Fruit fly (Drosophila melanogaster) whole organism, adult: ENCODE results near the gene CG31274.

ENCODE experiments used
- CG11617 ChIP-seq: fragments of 200-800 bp; sonication (Bioruptor generic); optimal IDR thresholded peaks from 2 replicates; lab custom pipeline; 2017; ENCODE audit warnings: mild to moderate bottlenecking, missing biosample characterization, missing genetic modification reagents, missing genetic modification characterization
- CG12768 ChIP-seq: fragments of 200-800 bp; sonication (Bioruptor generic); optimal IDR thresholded peaks from 2 replicates; lab custom pipeline; 2017; ENCODE audit warnings: missing biosample characterization, missing genetic modification characterization, mild to moderate bottlenecking, moderate library complexity, missing genetic modification reagents
- CG14711 ChIP-seq: fragments of 200-800 bp; sonication (Bioruptor generic); optimal IDR thresholded peaks from 2 replicates; lab custom pipeline; 2018; ENCODE audit warnings: missing biosample characterization, mild to moderate bottlenecking, missing genetic modification characterization, moderate library complexity
- CG1620 ChIP-seq: fragments of 200-800 bp; sonication (Bioruptor generic); optimal IDR thresholded peaks from 2 replicates; lab custom pipeline; 2016; ENCODE audit warnings: missing biosample characterization, missing genetic modification characterization
- CG33017 ChIP-seq: fragments of 200-800 bp; sonication (Bioruptor generic); optimal IDR thresholded peaks from 2 replicates; lab custom pipeline; 2018; ENCODE audit warnings: missing biosample characterization, mild to moderate bottlenecking, missing genetic modification characterization, moderate library complexity
- CG5204 ChIP-seq: fragments of 200-800 bp; sonication (Bioruptor generic); optimal IDR thresholded peaks from 2 replicates; lab custom pipeline; 2016; ENCODE audit warnings: missing biosample characterization, missing genetic modification characterization
- CG7045 ChIP-seq: fragments of 200-800 bp; sonication (Bioruptor generic); optimal IDR thresholded peaks from 2 replicates; lab custom pipeline; 2017; ENCODE audit warnings: missing biosample characterization, mild to moderate bottlenecking, missing genetic modification characterization
- CG7101 ChIP-seq: fragments of 200-800 bp; sonication (Bioruptor generic); optimal IDR thresholded peaks from 2 replicates; lab custom pipeline; 2018; ENCODE audit warnings: missing biosample characterization, mild to moderate bottlenecking, missing genetic modification characterization, moderate library complexity
- Clk ChIP-seq: fragments of 200-800 bp; sonication (Bioruptor generic); optimal IDR thresholded peaks from 2 replicates; lab custom pipeline; 2017; ENCODE audit warnings: missing biosample characterization, missing genetic modification characterization
- Crg-1 ChIP-seq: fragments of 200-800 bp; sonication (Bioruptor generic); optimal IDR thresholded peaks from 2 replicates; lab custom pipeline; 2016; ENCODE audit warnings: missing biosample characterization, missing genetic modification characterization
- Hr96 ChIP-seq: fragments of 200-800 bp; sonication (Bioruptor generic); optimal IDR thresholded peaks from 2 replicates; lab custom pipeline; 2016; ENCODE audit warnings: missing biosample characterization, missing genetic modification characterization
- Mnt ChIP-seq: fragments of 200-800 bp; sonication (Bioruptor generic); optimal IDR thresholded peaks from 2 replicates; lab custom pipeline; 2016; ENCODE audit warnings: missing biosample characterization, mild to moderate bottlenecking, missing genetic modification characterization
- bab1 ChIP-seq: fragments of 200-800 bp; sonication (Bioruptor generic); optimal IDR thresholded peaks from 3 replicates; lab custom pipeline; 2019; ENCODE audit warnings: missing biosample characterization, mild to moderate bottlenecking, missing genetic modification characterization, moderate library complexity
- cic ChIP-seq: fragments of 200-800 bp; sonication (Bioruptor generic); optimal IDR thresholded peaks from 2 replicates; lab custom pipeline; 2017; ENCODE audit warnings: missing biosample characterization, mild to moderate bottlenecking, missing genetic modification characterization, moderate library complexity
- cnc ChIP-seq, 2 experiments: fragments of >200 bp; optimal IDR thresholded peaks; 2 replicates each; lab custom pipeline; 2017
- kay ChIP-seq: fragments of 200-800 bp; sonication (Bioruptor generic); peaks from one replicate; lab custom pipeline; 2016; ENCODE audit warnings: missing biosample characterization, missing genetic modification characterization, borderline replicate concordance
- ovo ChIP-seq: fragments of 200-800 bp; sonication (Bioruptor generic); optimal IDR thresholded peaks from 2 replicates; lab custom pipeline; 2016; ENCODE audit warnings: missing biosample characterization, missing genetic modification characterization
- pad ChIP-seq: fragments of 200-800 bp; sonication (Bioruptor generic); optimal IDR thresholded peaks from 3 replicates; lab custom pipeline; 2017; ENCODE audit warnings: missing biosample characterization, missing genetic modification characterization, mild to moderate bottlenecking, moderate library complexity, missing genetic modification reagents
- tj ChIP-seq: fragments of 200-800 bp; sonication (Bioruptor generic); optimal IDR thresholded peaks from 3 replicates; lab custom pipeline; 2017; ENCODE audit warnings: missing biosample characterization, mild to moderate bottlenecking, missing genetic modification characterization, moderate library complexity
- toe ChIP-seq: fragments of 200-800 bp; sonication (Bioruptor generic); optimal IDR thresholded peaks from 2 replicates; lab custom pipeline; 2016; ENCODE audit warnings: missing biosample characterization, missing genetic modification characterization

Gene CG31274

DNA sequence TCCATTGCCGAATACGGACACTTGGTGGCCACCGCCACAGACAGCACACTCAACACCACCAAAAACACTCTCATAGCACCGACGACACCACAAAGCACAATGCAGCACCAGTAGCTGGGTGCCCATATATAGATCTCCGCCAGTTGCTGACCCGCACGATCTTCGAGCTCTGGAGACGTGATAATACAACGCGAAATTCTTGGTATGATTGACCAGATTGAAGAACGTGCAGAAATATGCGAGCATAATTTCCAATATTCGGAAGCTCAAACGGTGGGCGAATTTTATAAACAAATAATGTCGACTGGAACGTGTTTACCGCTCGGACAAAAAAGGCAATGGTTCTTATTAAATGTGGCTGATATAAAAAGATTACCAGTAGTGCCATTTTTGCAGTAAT lies 43.1 kb downstream of the CG31274 start, which contains the start of gene CG4009:
Gene CG4009, minus strand, starts transcription at position 101 of the 400 bp plus-strand sequence.
- TF ChIP-seq Clk (GFP tag; lab: Kevin White, UChicago), result no peak
- no peak for TF ChIP-seq kay (GFP tag; lab: Kevin White, UChicago)
- TF ChIP-seq Mnt (GFP tag; lab: Kevin White, UChicago), result no peak
- no peak for TF ChIP-seq Hr96 (GFP tag; lab: Kevin White, UChicago)

DNA sequence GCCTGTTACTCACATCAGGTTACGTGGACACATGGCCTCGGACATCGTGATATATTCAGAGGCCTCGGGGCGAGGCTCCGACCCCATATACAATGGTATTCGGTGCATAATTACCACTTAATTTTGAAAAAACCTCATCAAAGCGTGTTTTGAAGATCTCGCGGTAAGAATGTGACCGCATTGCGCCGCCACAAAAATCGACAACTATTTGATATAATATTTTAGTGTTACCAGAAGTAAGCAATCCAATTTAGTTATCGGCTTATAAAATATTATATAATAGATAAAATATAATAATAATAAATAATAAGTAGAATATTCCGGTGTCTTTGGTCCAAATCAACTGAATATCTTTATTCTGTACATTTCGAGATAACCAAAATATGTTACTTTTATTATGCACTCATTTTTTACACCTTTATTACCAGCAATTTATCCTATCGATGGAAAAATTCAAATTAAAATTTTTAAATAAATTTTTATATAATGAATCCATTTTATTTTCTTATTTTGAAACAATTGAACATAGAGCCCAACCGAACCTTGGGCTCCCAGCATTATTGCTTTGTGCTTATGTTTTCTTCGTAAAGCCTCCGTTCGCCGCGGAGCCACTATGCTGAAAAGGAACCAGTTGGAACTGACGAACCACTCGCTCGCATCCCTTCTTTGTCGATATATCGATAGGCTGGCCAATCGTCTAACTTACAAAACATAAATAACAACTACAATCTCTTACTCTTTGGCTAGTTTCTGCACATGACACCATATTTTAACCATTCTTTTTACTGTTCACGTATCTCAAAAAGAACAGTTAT lies 47.4 kb downstream of the CG31274 start, which contains the start of the genes CG18213 and Trm7-32:
Gene CG18213, minus strand, starts transcription at position 211 of the 815 bp plus-strand sequence.
Gene Trm7-32, plus strand, starts transcription at position 690 of the 815 bp plus-strand sequence.
- TF ChIP-seq CG7045 (GFP tag; lab: Kevin White, UChicago) (no peak), pad (GFP tag; lab: Kevin White, UChicago) (no peak), bab1 (peak; percentile 2), tj (GFP tag; lab: Kevin White, UChicago) (peak; percentile 2), CG1620 (no peak), toe (peak; percentile 19), CG12768 (GFP tag; lab: Kevin White, UChicago) (no peak), CG5204 (GFP tag; lab: Kevin White, UChicago) (no peak), CG14711 (tag; lab: Kevin White, UChicago) (no peak), Clk (GFP tag; lab: Kevin White, UChicago) (no peak), ovo (GFP tag; lab: Kevin White, UChicago) (no peak), Hr96 (GFP tag; lab: Kevin White, UChicago) (no peak), Mnt (GFP tag; lab: Kevin White, UChicago) (peak; percentile 48), CG11617 (GFP tag; lab: Kevin White, UChicago) (no peak), kay (GFP tag; lab: Kevin White, UChicago) (no peak), Crg-1 (GFP tag; lab: Kevin White, UChicago) (no peak), CG33017 (tag; lab: Kevin White, UChicago) (no peak), cic (no peak), CG7101 (tag; lab: Kevin White, UChicago) (no peak), cnc (optimal IDR thresholded peaks at IDR 0.05; lab: Kevin White, UChicago) (no peak)

- TF ChIP-seq cic (no peak), tj (GFP tag; lab: Kevin White, UChicago) (peak; percentile 95), Crg-1 (GFP tag; lab: Kevin White, UChicago) (peak; percentile 11), CG1620 (peak; percentile 41), CG7101 (tag; lab: Kevin White, UChicago) (no peak), pad (GFP tag; lab: Kevin White, UChicago) (peak; percentile 31), CG12768 (GFP tag; lab: Kevin White, UChicago) (no peak), CG5204 (GFP tag; lab: Kevin White, UChicago) (peak; percentile 50), bab1 (no peak), Clk (GFP tag; lab: Kevin White, UChicago) (no peak), CG33017 (tag; lab: Kevin White, UChicago) (no peak), Mnt (GFP tag; lab: Kevin White, UChicago) (peak; percentile 17), ovo (GFP tag; lab: Kevin White, UChicago) (no peak), Hr96 (GFP tag; lab: Kevin White, UChicago) (no peak), kay (GFP tag; lab: Kevin White, UChicago) (peak; percentile 38), CG14711 (tag; lab: Kevin White, UChicago) (peak; percentile 2), toe (no peak), CG7045 (GFP tag; lab: Kevin White, UChicago) (no peak), CG11617 (GFP tag; lab: Kevin White, UChicago) (peak; percentile 38)
Measured at dm6 chr3R:17042838-17043569, 50.2 kb downstream of the CG31274 start, which contains the start of the genes bdwf and Patr-1. bdwf (minus strand) TSS chr3R:17043136. Patr-1 (plus strand) TSS chr3R:17043564.

DNA sequence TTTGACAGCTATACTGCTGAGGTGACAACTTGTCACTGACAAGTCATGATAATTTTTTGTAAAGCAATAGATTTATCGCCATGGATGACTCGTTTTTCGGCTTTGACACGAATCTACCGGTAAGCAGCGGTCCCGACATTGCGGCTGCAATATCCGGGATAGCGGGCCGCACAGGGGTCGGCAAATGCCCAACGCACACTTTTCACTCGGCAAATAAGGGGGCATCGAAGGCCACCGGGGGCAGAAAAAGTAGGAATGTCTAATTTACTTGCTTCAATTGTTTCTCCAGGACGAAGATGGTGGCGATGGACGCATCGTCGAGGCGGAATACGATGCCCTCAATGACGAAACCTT lies 50.7 kb downstream of the CG31274 start:
- no peak for TF ChIP-seq kay (GFP tag; lab: Kevin White, UChicago)
- TF ChIP-seq tj (GFP tag; lab: Kevin White, UChicago), result no peak
- no peak for TF ChIP-seq CG7045 (GFP tag; lab: Kevin White, UChicago)
- no peak for TF ChIP-seq cic
- no peak for TF ChIP-seq CG11617 (GFP tag; lab: Kevin White, UChicago)
